Worm (Caenorhabditis elegans): ENCODE measurements around the gene C34C6.3.

C34C6.3 gene

ce11 chrII:8742006-8742847 lies 50.5 kb downstream of the C34C6.3 start (continued):
- peak; percentile 68 for TF ChIP-seq dve-1 (tag; optimal IDR thresholded peaks at IDR 0.05; ENCODE audit: insufficient read depth)
- no peak for TF ChIP-seq jun-1 (tag; optimal IDR thresholded peaks at IDR 0.05)
- no peak for TF ChIP-seq egl-43 (GFP tag; IDR thresholded peaks at IDR 0.05)
- TF ChIP-seq F26F4.8 (GFP tag; conservative IDR thresholded peaks at IDR 0.05), result no peak
- TF ChIP-seq attf-4 (tag; optimal IDR thresholded peaks at IDR 0.05), result no peak
- TF ChIP-seq F44E2.7 (GFP tag; IDR thresholded peaks at IDR 0.05), result no peak
- TF ChIP-seq egl-27 (tag; optimal IDR thresholded peaks at IDR 0.05), result no peak
- peak; percentile 30 for TF ChIP-seq nhr-77 (tag; optimal IDR thresholded peaks at IDR 0.05)
- no peak for TF ChIP-seq ceh-32 (tag; optimal IDR thresholded peaks at IDR 0.05; ENCODE audit: poor library complexity)
- peak; percentile 20 for TF ChIP-seq dpl-1 (GFP tag; optimal IDR thresholded peaks at IDR 0.05)
- no peak; the same call in 1 of the 2 replicates for TF ChIP-seq ceh-20 (GFP tag; IDR thresholded peaks at IDR 0.05)
- peak; percentile 96 for TF ChIP-seq nhr-48 (tag; optimal IDR thresholded peaks at IDR 0.05)
- TF ChIP-seq skn-1 (tag; optimal IDR thresholded peaks at IDR 0.05), result no peak
- no peak for TF ChIP-seq mxl-2 (GFP tag; conservative IDR thresholded peaks at IDR 0.05)
- TF ChIP-seq mdl-1 (tag; optimal IDR thresholded peaks at IDR 0.05), result peak; percentile 91 to 92
- no peak for TF ChIP-seq arid-1 (GFP tag; conservative IDR thresholded peaks at IDR 0.05)
- TF ChIP-seq dmd-6 (GFP tag; IDR thresholded peaks at IDR 0.05), result peak; percentile 69
- TF ChIP-seq lim-7 (GFP tag; IDR thresholded peaks at IDR 0.05), result no peak
- TF ChIP-seq hlh-30 (tag; optimal IDR thresholded peaks at IDR 0.05; ENCODE audit: insufficient read depth), result peak; percentile 85
- no peak for TF ChIP-seq ceh-44 (GFP tag; IDR thresholded peaks at IDR 0.05)
- TF ChIP-seq Y75B8A.6 (GFP tag; IDR thresholded peaks at IDR 0.05), result no peak
- TF ChIP-seq mxl-3 (GFP tag; optimal IDR thresholded peaks at IDR 0.05), result peak; percentile 94

ce11 chrII:8742972-8743371 lies 51.3 kb downstream of the C34C6.3 start:
- TF ChIP-seq madf-9 (GFP tag; conservative IDR thresholded peaks at IDR 0.05), result no peak
- TF ChIP-seq hlh-30 (tag; optimal IDR thresholded peaks at IDR 0.05; ENCODE audit: insufficient read depth), result peak; percentile 69
- TF ChIP-seq hmg-1.1 (GFP tag; IDR thresholded peaks at IDR 0.05), result peak; percentile 46; the same call in 1 of the 2 replicates
- no peak for TF ChIP-seq F26F4.8 (GFP tag; conservative IDR thresholded peaks at IDR 0.05)
- no peak for TF ChIP-seq nhr-10 (tag; optimal IDR thresholded peaks at IDR 0.05)
- peak in 1 of 2 experiments; percentile 42 for TF ChIP-seq lsy-2 (tag; optimal IDR thresholded peaks at IDR 0.05)
- no peak for TF ChIP-seq lin-15B (tag; optimal IDR thresholded peaks at IDR 0.05)
- TF ChIP-seq fkh-10 (GFP tag; optimal IDR thresholded peaks at IDR 0.05), result no peak
- no peak for TF ChIP-seq gei-8 (GFP tag; optimal IDR thresholded peaks at IDR 0.05)
- no peak for TF ChIP-seq lir-3 (tag; optimal IDR thresholded peaks at IDR 0.05)
- no peak for TF ChIP-seq nhr-76 (tag; optimal IDR thresholded peaks at IDR 0.05)

ce11 chrII:8743379-8744173 lies 51.9 kb downstream of the C34C6.3 start, which contains the start of gene mak-1:
Gene mak-1, plus strand, starts transcription at chrII:8744071.
- TF ChIP-seq ceh-28 (tag; optimal IDR thresholded peaks at IDR 0.05), result peak; percentile 8
- no peak for TF ChIP-seq fos-1 (tag; optimal IDR thresholded peaks at IDR 0.05)
- TF ChIP-seq php-3 (GFP tag; IDR thresholded peaks at IDR 0.05), result no peak
- peak; percentile 74 for TF ChIP-seq hlh-11 (tag; optimal IDR thresholded peaks at IDR 0.05)
- peak; percentile 27 to 88 for TF ChIP-seq mdl-1 (tag; optimal IDR thresholded peaks at IDR 0.05)
- no peak for TF ChIP-seq egl-27 (tag; optimal IDR thresholded peaks at IDR 0.05)
- peak in 1 of 2 experiments; percentile 33 for TF ChIP-seq unc-62 (GFP tag; optimal IDR thresholded peaks at IDR 0.05 in 1 of 2)
- TF ChIP-seq unc-62 (tag; optimal IDR thresholded peaks at IDR 0.05), result no peak
- TF ChIP-seq nhr-102 (tag; optimal IDR thresholded peaks at IDR 0.05), result peak; percentile 51
- TF ChIP-seq mep-1 (tag; optimal IDR thresholded peaks at IDR 0.05), result no peak
- TF ChIP-seq tra-1 (GFP tag; IDR thresholded peaks at IDR 0.05), result 0 out of 2 replicates have a peak, but pooled peaks have one; percentile 21
- TF ChIP-seq lin-38 (GFP tag; IDR thresholded peaks at IDR 0.05), result 0 out of 2 replicates have a peak, but pooled peaks have one; percentile 21
- TF ChIP-seq nhr-6 (tag; optimal IDR thresholded peaks at IDR 0.05), result peak; percentile 39
- TF ChIP-seq nhr-48 (tag; optimal IDR thresholded peaks at IDR 0.05), result peak; percentile 87
- TF ChIP-seq mes-2 (tag; optimal IDR thresholded peaks at IDR 0.05; ENCODE audit: poor library complexity, severe bottlenecking), result peak; percentile 20
- peak; percentile 23 for TF ChIP-seq nhr-11 (tag; optimal IDR thresholded peaks at IDR 0.05)
- TF ChIP-seq hmg-1.1 (GFP tag; IDR thresholded peaks at IDR 0.05), result 0 out of 2 replicates have a peak, but pooled peaks have one; percentile 15
- TF ChIP-seq dmd-6 (GFP tag; IDR thresholded peaks at IDR 0.05), result peak; percentile 52; the same call in 1 of the 2 replicates
- peak; percentile 48 for TF ChIP-seq hlh-30 (tag; optimal IDR thresholded peaks at IDR 0.05; ENCODE audit: insufficient read depth)
- peak; percentile 73 for TF ChIP-seq dve-1 (tag; optimal IDR thresholded peaks at IDR 0.05; ENCODE audit: insufficient read depth)
